Worm (Caenorhabditis elegans): ENCODE measurements around the gene emc-1.
"Not testable (repeated sequence)": the region's sequence is repeated elsewhere in the genome, so short reads cannot be mapped to it uniquely, and the experiment has no call there.

The emc-1 gene

ce11 chrII:1466448-1466847 lies 33.7 kb downstream of the emc-1 start, which contains the start of gene Y51H7C.13:
Y51H7C.13 (minus strand) TSS chrII:1466548.
- TF ChIP-seq efl-1 (optimal IDR thresholded peaks at IDR 0.05) (no peak), efl-1 (GFP tag; optimal IDR thresholded peaks at IDR 0.05 in 1 of 2) (no peak), nhr-19 (GFP tag; conservative IDR thresholded peaks at IDR 0.05) (no peak)

ce11 chrII:1457784-1458183 lies 42.3 kb downstream of the emc-1 start:
- TF ChIP-seq mab-9 (GFP tag; IDR thresholded peaks at IDR 0.05) (peak; percentile 69; the same call in 1 of the 2 replicates), ceh-88 (GFP tag; IDR thresholded peaks at IDR 0.05) (peak; percentile 9; the same call in 1 of the 2 replicates), grh-1 (GFP tag; IDR thresholded peaks at IDR 0.05) (peak; percentile 39; the same call in 1 of the 2 replicates)

- 0 out of 2 replicates have a peak, but pooled peaks have one; percentile 23 for TF ChIP-seq unc-98 (GFP tag; IDR thresholded peaks at IDR 0.05)
Observed at ce11 chrII:1453707-1454106, 46.4 kb downstream of the emc-1 start.

ce11 chrII:1446696-1447293 lies 53.3 kb downstream of the emc-1 start, which contains the start of gene Y51H7C.12:
Y51H7C.12 (minus strand) TSS chrII:1446746.
- not testable (repeated sequence) for TF ChIP-seq F16B12.6, blmp-1, dsc-1 (tag; optimal IDR thresholded peaks at IDR 0.05)

ce11 chrII:1444911-1445310 lies 55.2 kb downstream of the emc-1 start, which contains the start of gene scl-17:
scl-17 (plus strand) TSS chrII:1445211.
- TF ChIP-seq nhr-84 (tag; optimal IDR thresholded peaks at IDR 0.05) (no peak), sup-37 (GFP tag; optimal IDR thresholded peaks at IDR 0.05) (no peak), skn-1 (tag; optimal IDR thresholded peaks at IDR 0.05) (no peak), xbp-1 (tag; optimal IDR thresholded peaks at IDR 0.05) (no peak), fos-1 (tag; optimal IDR thresholded peaks at IDR 0.05) (no peak), ceh-63 (GFP tag; optimal IDR thresholded peaks at IDR 0.05) (no peak), ztf-4 (tag; optimal IDR thresholded peaks at IDR 0.05) (no peak), lsy-2 (tag; optimal IDR thresholded peaks at IDR 0.05) (no peak), unc-30 (tag; optimal IDR thresholded peaks at IDR 0.05) (no peak), efl-3 (GFP tag; optimal IDR thresholded peaks at IDR 0.05) (no peak), unc-130 (tag; optimal IDR thresholded peaks at IDR 0.05) (no peak), C04F5.9 (tag; optimal IDR thresholded peaks at IDR 0.05) (no peak), ceh-90 (tag; optimal IDR thresholded peaks at IDR 0.05) (no peak), alr-1 (tag; optimal IDR thresholded peaks at IDR 0.05; ENCODE audit: borderline replicate concordance) (no peak)

ce11 chrII:1441479-1441878 lies 58.7 kb downstream of the emc-1 start:
- no peak for TF ChIP-seq efl-1 (optimal IDR thresholded peaks at IDR 0.05)
- TF ChIP-seq efl-1 (GFP tag; optimal IDR thresholded peaks at IDR 0.05 in 1 of 2), result peak in 1 of 2 experiments; percentile 41
- TF ChIP-seq unc-62 (GFP tag; optimal IDR thresholded peaks at IDR 0.05), result no peak
